Worm (Caenorhabditis elegans) whole organism, midembryonic: Measurements from ENCODE around the gene srd-45.

Experiments
- T22C8.4 ChIP-seq: fragments of 200-800 bp; sonication (Bioruptor generic); IDR thresholded peaks from 2 replicates; pipeline ENCODE4 v1.3.6; 2022; ENCODE audit warnings: missing genetic modification characterization, missing compliant biosample characterization
- cog-1 ChIP-seq: sonication (generic microtip); optimal IDR thresholded peaks from 2 replicates; lab custom pipeline; 2016; ENCODE audit warnings: missing genetic modification characterization, missing compliant biosample characterization
- flt-1 ChIP-seq: fragments of 200-800 bp; sonication (Bioruptor generic); IDR thresholded peaks from 2 replicates; pipeline ENCODE4 v1.3.6; 2022; ENCODE audit warnings: missing genetic modification characterization, missing compliant biosample characterization
- med-1 ChIP-seq: sonication (generic microtip); optimal IDR thresholded peaks from 2 replicates; lab custom pipeline; 2017; ENCODE audit warnings: missing genetic modification characterization, mild to moderate bottlenecking, missing compliant biosample characterization, antibody characterized with exemption, missing genetic modification reagents; ENCODE audit not compliant: insufficient read depth
- ref-1 ChIP-seq: fragments of 200-800 bp; sonication (Bioruptor generic); conservative IDR thresholded peaks from 2 replicates; pipeline ENCODE4 v1.3.6; 2022; ENCODE audit warnings: missing genetic modification reagents, missing genetic modification characterization, missing compliant biosample characterization
- ztf-23 ChIP-seq: fragments of 200-800 bp; sonication (Bioruptor generic); IDR thresholded peaks from 2 replicates; pipeline ENCODE4 v1.3.6; 2022; ENCODE audit warnings: missing genetic modification reagents, missing genetic modification characterization, missing compliant biosample characterization
- ztf-29 ChIP-seq: fragments of 200-800 bp; sonication (Bioruptor generic); IDR thresholded peaks from 2 replicates; pipeline ENCODE4 v1.3.6; 2022; ENCODE audit warnings: missing genetic modification reagents, missing genetic modification characterization, missing compliant biosample characterization

DNA sequence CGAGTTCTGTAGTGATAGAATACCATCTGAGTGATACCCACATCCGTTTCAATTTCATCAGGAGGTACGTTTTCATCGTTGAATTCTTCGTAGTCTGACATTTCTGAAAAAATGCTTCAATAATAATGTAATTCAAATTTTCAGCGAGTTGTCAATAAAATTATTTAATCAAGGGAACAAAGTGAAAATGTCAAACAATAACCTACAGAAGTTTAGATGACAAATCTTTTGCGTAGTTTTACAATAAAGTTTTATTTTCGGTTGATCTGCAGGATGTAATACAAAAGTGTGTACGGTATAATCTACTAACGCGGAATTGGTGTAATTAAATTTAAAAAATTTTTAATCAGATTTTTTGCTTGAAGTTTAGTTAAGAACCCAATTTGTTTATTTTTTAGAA is 40.5 kb upstream of the srd-45 start, which contains the start of gene C04B4.5:
- TF ChIP-seq ref-1 (no peak), T22C8.4 (GFP tag; lab: Robert Waterston, UW) (no peak), ztf-23 (GFP tag; lab: Robert Waterston, UW) (no peak), med-1 (GFP tag; lab: Kevin White, UChicago) (no peak), ztf-29 (GFP tag; lab: Robert Waterston, UW) (no peak), flt-1 (GFP tag; lab: Robert Waterston, UW) (no peak), cog-1 (no peak)
